Worm (Caenorhabditis elegans) whole organism, young adult: ENCODE data around the gene kmo-1.

ENCODE experiments used
- B0035.1 ChIP-seq: sonication (generic microtip); optimal IDR thresholded peaks from 2 replicates; lab custom pipeline; 2016; ENCODE audit warnings: missing genetic modification characterization, mild to moderate bottlenecking, missing compliant biosample characterization, missing genotype, missing genetic modification reagents
- C06A6.2 ChIP-seq: fragments of 200-800 bp; sonication (Bioruptor generic); conservative IDR thresholded peaks from 2 replicates; pipeline ENCODE4 v1.3.6; 2022; ENCODE audit warnings: missing genetic modification characterization, missing compliant biosample characterization
- F10E7.11 ChIP-seq: sonication (generic microtip); optimal IDR thresholded peaks from 2 replicates; lab custom pipeline; 2017; ENCODE audit warnings: mild to moderate bottlenecking, missing genetic modification characterization, moderate library complexity, missing compliant biosample characterization
- F23B12.7 ChIP-seq: sonication (generic microtip); optimal IDR thresholded peaks from 2 replicates; lab custom pipeline; 2017; ENCODE audit warnings: missing genetic modification characterization, mild to moderate bottlenecking, missing compliant biosample characterization, antibody characterized with exemption, moderate library complexity; ENCODE audit not compliant: insufficient read depth
- F52B5.7 ChIP-seq: sonication (generic microtip); optimal IDR thresholded peaks from 2 replicates; lab custom pipeline; 2016; ENCODE audit warnings: mild to moderate bottlenecking, missing genetic modification characterization, missing compliant biosample characterization
- T07F8.4 ChIP-seq: sonication (generic microtip); optimal IDR thresholded peaks from 2 replicates; lab custom pipeline; 2016; ENCODE audit warnings: mild to moderate bottlenecking, missing genetic modification characterization, moderate library complexity, missing compliant biosample characterization
- Y53G8AR.9 ChIP-seq: fragments of 200-800 bp; sonication (Bioruptor generic); conservative IDR thresholded peaks from 2 replicates; pipeline ENCODE4 v1.3.6; 2022; ENCODE audit warnings: missing genetic modification reagents, missing genetic modification characterization, missing compliant biosample characterization
- aptf-2 ChIP-seq: fragments of 200-800 bp; sonication (Bioruptor generic); conservative IDR thresholded peaks from 2 replicates; pipeline ENCODE4 v1.3.6; 2022; ENCODE audit warnings: missing genetic modification reagents, missing genetic modification characterization, missing compliant biosample characterization
- aptf-3 ChIP-seq: fragments of 200-800 bp; sonication (Bioruptor generic); IDR thresholded peaks from 2 replicates; pipeline ENCODE4 v1.3.6; 2022; ENCODE audit warnings: missing genetic modification characterization, missing compliant biosample characterization
- atf-7 ChIP-seq: sonication (generic microtip); optimal IDR thresholded peaks from 2 replicates; lab custom pipeline; 2017; ENCODE audit warnings: mild to moderate bottlenecking, missing genetic modification characterization, missing compliant biosample characterization
- cebp-2 ChIP-seq: fragments of 200-800 bp; sonication (Bioruptor generic); IDR thresholded peaks from 2 replicates; pipeline ENCODE4 v1.3.6; 2022; ENCODE audit warnings: missing genetic modification characterization, missing compliant biosample characterization
- ceh-100 ChIP-seq: fragments of 200-800 bp; sonication (Bioruptor generic); IDR thresholded peaks from 2 replicates; pipeline ENCODE4 v1.3.6; 2022; ENCODE audit warnings: missing genetic modification reagents, missing genetic modification characterization, missing compliant biosample characterization
- ceh-40 ChIP-seq: fragments of 200-800 bp; sonication (Bioruptor generic); IDR thresholded peaks from 2 replicates; pipeline ENCODE4 v1.3.6; 2022; ENCODE audit warnings: missing genetic modification characterization, missing compliant biosample characterization
- ceh-79 ChIP-seq: sonication (generic microtip); optimal IDR thresholded peaks from 2 replicates; lab custom pipeline; 2017; ENCODE audit warnings: mild to moderate bottlenecking, missing genetic modification characterization, missing compliant biosample characterization
- chd-7 ChIP-seq: sonication (generic microtip); optimal IDR thresholded peaks from 2 replicates; lab custom pipeline; 2016; ENCODE audit warnings: mild to moderate bottlenecking, missing genetic modification characterization, moderate library complexity, missing compliant biosample characterization
- efl-1 ChIP-seq: fragments of 150-350 bp; optimal IDR thresholded peaks from 2 replicates; lab custom pipeline; 2014; ENCODE audit warnings: missing biosample characterization, missing genetic modification reagents, missing genetic modification characterization
- egl-44 ChIP-seq: fragments of 200-800 bp; sonication (Bioruptor generic); IDR thresholded peaks from 2 replicates; pipeline ENCODE4 v1.3.6; 2022; ENCODE audit warnings: missing genetic modification reagents, missing genetic modification characterization, missing compliant biosample characterization
- gei-17 ChIP-seq: fragments of 200-800 bp; sonication (Bioruptor generic); optimal IDR thresholded peaks from 2 replicates; lab custom pipeline; 2018; ENCODE audit warnings: mild to moderate bottlenecking, missing genetic modification characterization, missing compliant biosample characterization
- hmg-1.2 ChIP-seq: fragments of 200-800 bp; sonication (Bioruptor generic); IDR thresholded peaks from 2 replicates; pipeline ENCODE4 v1.3.6; 2022; ENCODE audit warnings: missing genetic modification reagents, missing genetic modification characterization, missing compliant biosample characterization
- hmg-20 ChIP-seq: fragments of 200-800 bp; sonication (Bioruptor generic); IDR thresholded peaks from 2 replicates; pipeline ENCODE4 v1.3.6; 2022; ENCODE audit warnings: missing genetic modification reagents, missing genetic modification characterization, missing compliant biosample characterization
- lag-1 ChIP-seq: fragments of 200-800 bp; sonication (Bioruptor generic); IDR thresholded peaks from 2 replicates; pipeline ENCODE4 v1.3.6; 2022; ENCODE audit warnings: missing genetic modification reagents, missing genetic modification characterization, missing compliant biosample characterization
- lin-26 ChIP-seq: fragments of 200-800 bp; sonication (Bioruptor generic); IDR thresholded peaks from 2 replicates; pipeline ENCODE4 v1.3.6; 2022; ENCODE audit warnings: missing genetic modification reagents, missing genetic modification characterization, missing compliant biosample characterization
- lin-40 ChIP-seq: sonication (generic microtip); optimal IDR thresholded peaks from 2 replicates; lab custom pipeline; 2016; ENCODE audit warnings: missing genetic modification characterization, mild to moderate bottlenecking, missing compliant biosample characterization, missing genotype, missing genetic modification reagents
- lin-54 ChIP-seq: fragments of 200-800 bp; sonication (Bioruptor generic); optimal IDR thresholded peaks from 2 replicates; lab custom pipeline; 2018; ENCODE audit warnings: mild to moderate bottlenecking, missing genetic modification characterization, missing compliant biosample characterization
- lsy-27 ChIP-seq: sonication (generic microtip); optimal IDR thresholded peaks from 2 replicates; lab custom pipeline; 2017; ENCODE audit warnings: missing genetic modification characterization, mild to moderate bottlenecking, missing compliant biosample characterization, antibody characterized with exemption, missing genotype, borderline replicate concordance; ENCODE audit not compliant: insufficient read depth
- madf-3 ChIP-seq: fragments of 200-800 bp; sonication (Bioruptor generic); IDR thresholded peaks from 2 replicates; pipeline ENCODE4 v1.3.6; 2022; ENCODE audit warnings: missing genetic modification reagents, missing genetic modification characterization, missing compliant biosample characterization
- mel-28 ChIP-seq: sonication (generic microtip); optimal IDR thresholded peaks from 2 replicates; lab custom pipeline; 2016; ENCODE audit warnings: borderline replicate concordance, mild to moderate bottlenecking, missing genetic modification characterization, missing compliant biosample characterization
- mxl-1 ChIP-seq: sonication (generic microtip); optimal IDR thresholded peaks from 2 replicates; lab custom pipeline; 2016; ENCODE audit warnings: missing genetic modification characterization, missing compliant biosample characterization
- nfya-2 ChIP-seq: fragments of 200-800 bp; sonication (Bioruptor generic); IDR thresholded peaks from 2 replicates; pipeline ENCODE4 v1.3.6; 2022; ENCODE audit warnings: missing genetic modification reagents, missing genetic modification characterization, missing compliant biosample characterization
- nhr-90 ChIP-seq: sonication (generic microtip); optimal IDR thresholded peaks from 2 replicates; lab custom pipeline; 2016; ENCODE audit warnings: missing genotype, mild to moderate bottlenecking, missing genetic modification characterization, missing compliant biosample characterization
- rcor-1 ChIP-seq: fragments of 200-800 bp; sonication (Bioruptor generic); IDR thresholded peaks from 2 replicates; pipeline ENCODE4 v1.3.6; 2022; ENCODE audit warnings: missing genetic modification reagents, missing genetic modification characterization, missing compliant biosample characterization
- rec-8 ChIP-seq, 2 experiments: sonication (generic microtip); optimal IDR thresholded peaks; 2 replicates each; lab custom pipeline; 2016; ENCODE audit warnings: mild to moderate bottlenecking in 2 of 2, missing genetic modification characterization in 2 of 2, missing genetic modification reagents in 2 of 2, missing genotype in 2 of 2, missing biosample characterization in 1 of 2, missing compliant biosample characterization in 1 of 2, moderate library complexity in 1 of 2
- sea-2 ChIP-seq: fragments of 200-800 bp; sonication (Bioruptor generic); IDR thresholded peaks from 2 replicates; pipeline ENCODE4 v1.3.6; 2022; ENCODE audit warnings: missing genetic modification characterization, missing compliant biosample characterization
- snpc-3.4 ChIP-seq: sonication (generic microtip); optimal IDR thresholded peaks from 2 replicates; lab custom pipeline; 2017; ENCODE audit warnings: missing genetic modification characterization, mild to moderate bottlenecking, missing compliant biosample characterization, antibody characterized with exemption, moderate library complexity, missing genotype, missing genetic modification reagents
- snpc-4 ChIP-seq, 5 experiments: fragments of 150-350 bp in 1 of 5; sonication (generic microtip) in 4 of 5; optimal IDR thresholded peaks; 2 replicates each; lab custom pipeline; 2014 to 2018; ENCODE audit warnings: missing genetic modification characterization in 5 of 5, missing biosample characterization in 3 of 5, antibody characterized with exemption in 2 of 5, mild to moderate bottlenecking in 2 of 5, missing compliant biosample characterization in 2 of 5, missing genotype in 2 of 5, moderate library complexity in 2 of 5, missing genetic modification reagents in 1 of 5
- xnd-1 ChIP-seq: sonication (generic microtip); optimal IDR thresholded peaks from 2 replicates; lab custom pipeline; 2016; ENCODE audit warnings: missing genotype, missing genetic modification reagents, missing genetic modification characterization, missing compliant biosample characterization
- ztf-22 ChIP-seq: fragments of 200-800 bp; sonication (Bioruptor generic); optimal IDR thresholded peaks from 2 replicates; lab custom pipeline; 2018; ENCODE audit warnings: mild to moderate bottlenecking, missing genetic modification characterization, moderate library complexity, missing compliant biosample characterization

The kmo-1 gene

ce11 chrV:12038317-12038716 lies 32.0 kb downstream of the kmo-1 start:
- no peak for TF ChIP-seq lsy-27
- no peak for TF ChIP-seq nhr-90
- TF ChIP-seq F23B12.7: no peak
- no peak for TF ChIP-seq hmg-20 (GFP tag; lab: Robert Waterston, UW)
- no peak for TF ChIP-seq gei-17 (GFP tag; lab: Kevin White, UChicago)
- TF ChIP-seq ceh-79 (tag; lab: Kevin White, UChicago): no peak
- no peak for TF ChIP-seq hmg-1.2 (GFP tag; lab: Robert Waterston, UW)
- TF ChIP-seq nfya-2 (GFP tag; lab: Robert Waterston, UW): no peak
- TF ChIP-seq madf-3 (GFP tag; lab: Robert Waterston, UW): no peak
- no peak for TF ChIP-seq chd-7 (tag; lab: Kevin White, UChicago)
- no peak for TF ChIP-seq rcor-1 (GFP tag; lab: Robert Waterston, UW)
- TF ChIP-seq F52B5.7 (tag; lab: Kevin White, UChicago): no peak
- TF ChIP-seq mel-28 (tag; lab: Kevin White, UChicago): no peak
- no peak for TF ChIP-seq ztf-22 (GFP tag; lab: Kevin White, UChicago)
- TF ChIP-seq Y53G8AR.9: no peak
- TF ChIP-seq aptf-3 (GFP tag; lab: Robert Waterston, UW): no peak

- TF ChIP-seq cebp-2 (GFP tag; lab: Robert Waterston, UW): no peak
- TF ChIP-seq F23B12.7: no peak
- no peak for TF ChIP-seq snpc-4 (GFP tag; optimal IDR thresholded peaks at IDR 0.05; lab: Kevin White, UChicago)
- no peak for TF ChIP-seq snpc-4 (tag; optimal IDR thresholded peaks at IDR 0.05; lab: Kevin White, UChicago)
- TF ChIP-seq ceh-100: no peak
- no peak for TF ChIP-seq rec-8 (tag; optimal IDR thresholded peaks at IDR 0.05; lab: Kevin White, UChicago)
- no peak for TF ChIP-seq T07F8.4 (tag; lab: Kevin White, UChicago)
These were observed 32.4 kb downstream of the kmo-1 start for ce11 chrV:12037889-12038288.

ce11 chrV:12036129-12036528 lies 34.2 kb downstream of the kmo-1 start:
- TF ChIP-seq sea-2 (GFP tag; lab: Robert Waterston, UW): no peak
- peak; percentile 44; the same call in 1 of the 2 replicates for TF ChIP-seq madf-3 (GFP tag; lab: Robert Waterston, UW)
- TF ChIP-seq B0035.1 (tag; lab: Kevin White, UChicago): no peak
- TF ChIP-seq mxl-1 (tag; lab: Kevin White, UChicago): no peak
- no peak for TF ChIP-seq C06A6.2
- TF ChIP-seq aptf-2 (GFP tag; lab: Robert Waterston, UW): no peak
- no peak for TF ChIP-seq snpc-3.4

- no peak for TF ChIP-seq F52B5.7 (tag; lab: Kevin White, UChicago)
- TF ChIP-seq ceh-79 (tag; lab: Kevin White, UChicago): no peak
- no peak for TF ChIP-seq rec-8 (tag; optimal IDR thresholded peaks at IDR 0.05; lab: Kevin White, UChicago)
- no peak for TF ChIP-seq lin-26 (GFP tag; lab: Robert Waterston, UW)
- no peak for TF ChIP-seq lag-1 (GFP tag; lab: Robert Waterston, UW)
These were observed 36.5 kb downstream of the kmo-1 start for ce11 chrV:12033841-12034240.

- TF ChIP-seq lin-54 (GFP tag; lab: Kevin White, UChicago) (no peak), atf-7 (tag; lab: Kevin White, UChicago) (no peak), egl-44 (GFP tag; lab: Robert Waterston, UW) (no peak), ceh-79 (tag; lab: Kevin White, UChicago) (no peak), efl-1 (GFP tag; lab: Kevin White, UChicago) (no peak), F10E7.11 (tag; lab: Kevin White, UChicago) (no peak), ceh-40 (GFP tag; lab: Robert Waterston, UW) (no peak), lin-40 (tag; lab: Kevin White, UChicago) (no peak), xnd-1 (no peak)
- TF ChIP-seq, all 124 proteins: peak for 0
These were observed 38.3 kb downstream of the kmo-1 start, which contains the start of gene pkc-1 for ce11 chrV:12032060-12032459. TSS of gene pkc-1 (minus strand) at chrV:12032160.
